Worm (Caenorhabditis elegans): ENCODE measurements around the gene Y51A2B.4.

Y51A2B.4 gene

DNA sequence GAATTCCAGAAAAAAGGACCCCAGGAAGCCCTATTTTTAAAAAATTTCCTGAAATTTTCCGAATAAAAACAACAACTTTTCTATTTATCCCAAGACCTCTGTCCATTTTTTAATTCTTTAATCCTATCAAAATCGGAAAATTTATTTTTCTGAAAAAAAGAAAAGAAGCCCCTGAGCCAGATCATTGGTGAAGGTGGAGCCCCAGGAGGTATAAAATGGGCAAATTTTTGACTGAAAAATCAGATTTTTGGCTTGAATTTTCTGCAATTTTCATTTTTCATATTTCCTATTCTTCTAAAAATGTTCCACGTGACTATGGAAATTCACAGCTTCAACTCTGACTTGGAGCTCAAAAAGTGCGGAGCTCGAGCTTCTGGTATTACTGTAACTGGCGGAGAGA is 10.1 kb downstream of the Y51A2B.4 start, which contains the start of gene Y51A2B.8:
Y51A2B.8 (plus strand) TSS at position 301 of the 400 bp plus-strand sequence.
- TF ChIP-seq K12H6.12 (tag; optimal IDR thresholded peaks at IDR 0.05): no peak
- TF ChIP-seq Y95B8A.8 (GFP tag; IDR thresholded peaks at IDR 0.05): no peak
- TF ChIP-seq ceh-100 (GFP tag; IDR thresholded peaks at IDR 0.05): no peak
- TF ChIP-seq fkh-3 (tag; optimal IDR thresholded peaks at IDR 0.05): no peak
- no peak for TF ChIP-seq nfya-1 (tag; optimal IDR thresholded peaks at IDR 0.05; ENCODE audit: borderline replicate concordance, insufficient read depth)
- no peak for TF ChIP-seq Y67H2A.10 (GFP tag; conservative IDR thresholded peaks at IDR 0.05)
- TF ChIP-seq lsy-27 (tag; optimal IDR thresholded peaks at IDR 0.05; ENCODE audit: borderline replicate concordance, insufficient read depth): no peak
- TF ChIP-seq ztf-22 (GFP tag; optimal IDR thresholded peaks at IDR 0.05): no peak
- no peak for TF ChIP-seq F39B2.1 (GFP tag; IDR thresholded peaks at IDR 0.05)
- TF ChIP-seq efl-1 (GFP tag; optimal IDR thresholded peaks at IDR 0.05): no peak
- no peak for TF ChIP-seq aptf-2 (GFP tag; conservative IDR thresholded peaks at IDR 0.05)
- TF ChIP-seq rec-8 (tag; optimal IDR thresholded peaks at IDR 0.05): no peak
- no peak for TF ChIP-seq lin-40 (tag; optimal IDR thresholded peaks at IDR 0.05)
- TF ChIP-seq tbp1 (GFP tag; optimal IDR thresholded peaks at IDR 0.05): no peak
- TF ChIP-seq ceh-79 (tag; optimal IDR thresholded peaks at IDR 0.05): no peak
- TF ChIP-seq B0035.1 (tag; optimal IDR thresholded peaks at IDR 0.05): no peak
- no peak for TF ChIP-seq F22D6.2 (tag; optimal IDR thresholded peaks at IDR 0.05)
- TF ChIP-seq tbx-9 (tag; optimal IDR thresholded peaks at IDR 0.05; ENCODE audit: borderline replicate concordance): no peak

DNA sequence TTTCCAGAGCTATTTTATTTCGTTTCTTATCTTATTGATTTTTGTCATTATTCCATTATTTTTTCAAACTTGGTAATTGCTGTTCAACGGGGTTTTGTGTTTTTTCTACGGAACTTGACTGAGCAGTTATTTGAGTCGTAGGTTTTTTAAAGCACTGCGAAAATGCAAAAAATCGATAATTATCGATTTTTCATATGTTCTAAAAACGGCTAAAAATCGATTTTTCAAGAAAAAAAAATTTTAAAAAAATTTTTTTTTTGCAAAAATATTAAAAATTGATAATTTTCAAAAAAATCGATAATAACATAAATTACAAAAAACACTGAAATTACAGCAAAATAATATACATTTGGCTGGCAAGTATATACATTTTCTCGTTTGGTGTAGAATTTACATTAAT is 13.4 kb downstream of the Y51A2B.4 start:
- TF ChIP-seq pbrm-1 (GFP tag; IDR thresholded peaks at IDR 0.05) (no peak), ama-1 (optimal IDR thresholded peaks at IDR 0.05) (no peak), ama-1 (GFP tag; optimal IDR thresholded peaks at IDR 0.05) (no peak), lir-1 (GFP tag; conservative IDR thresholded peaks at IDR 0.05) (no peak), hlh-26 (GFP tag; conservative IDR thresholded peaks at IDR 0.05) (no peak), nfyb-1 (GFP tag; IDR thresholded peaks at IDR 0.05) (no peak), lin-54 (GFP tag; optimal IDR thresholded peaks at IDR 0.05) (no peak)

DNA sequence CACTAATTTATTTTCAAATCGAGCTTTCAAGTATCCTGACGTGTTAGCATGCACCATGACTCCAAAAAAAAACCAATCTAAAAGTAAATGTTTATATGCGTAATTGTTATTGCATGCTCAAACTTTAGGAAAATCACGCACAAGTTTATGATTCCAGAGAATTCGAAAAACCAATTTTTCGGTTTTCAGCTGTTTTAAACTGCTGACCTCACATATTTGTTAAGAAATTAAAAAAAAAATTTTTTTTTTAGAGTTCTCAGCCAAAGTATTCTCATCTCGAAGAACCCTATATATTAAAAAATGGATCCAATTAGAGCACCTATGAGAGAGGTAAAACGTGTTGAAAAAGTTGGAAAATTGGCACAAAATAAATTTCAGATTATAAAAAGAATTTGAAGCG is 14.8 kb downstream of the Y51A2B.4 start, which contains the start of gene Y51A2B.2:
Y51A2B.2 (plus strand) TSS at position 301 of the 400 bp plus-strand sequence.
- TF ChIP-seq chd-7 (tag; optimal IDR thresholded peaks at IDR 0.05) (no peak), lsy-27 (tag; optimal IDR thresholded peaks at IDR 0.05; ENCODE audit: borderline replicate concordance, insufficient read depth) (no peak), gei-17 (GFP tag; optimal IDR thresholded peaks at IDR 0.05) (no peak), snpc-1.1 (tag; optimal IDR thresholded peaks at IDR 0.05; ENCODE audit: insufficient read depth) (no peak), ccch-3 (GFP tag; optimal IDR thresholded peaks at IDR 0.05) (no peak), rec-8 (tag; optimal IDR thresholded peaks at IDR 0.05) (no peak), ZK185.1 (tag; optimal IDR thresholded peaks at IDR 0.05; ENCODE audit: poor library complexity, severe bottlenecking) (no peak), nhr-80 (tag; optimal IDR thresholded peaks at IDR 0.05) (no peak), Y53F4B.3 (GFP tag; IDR thresholded peaks at IDR 0.05) (no peak), C06A6.2 (GFP tag; conservative IDR thresholded peaks at IDR 0.05) (no peak), somi-1 (GFP tag; optimal IDR thresholded peaks at IDR 0.05) (no peak)

DNA sequence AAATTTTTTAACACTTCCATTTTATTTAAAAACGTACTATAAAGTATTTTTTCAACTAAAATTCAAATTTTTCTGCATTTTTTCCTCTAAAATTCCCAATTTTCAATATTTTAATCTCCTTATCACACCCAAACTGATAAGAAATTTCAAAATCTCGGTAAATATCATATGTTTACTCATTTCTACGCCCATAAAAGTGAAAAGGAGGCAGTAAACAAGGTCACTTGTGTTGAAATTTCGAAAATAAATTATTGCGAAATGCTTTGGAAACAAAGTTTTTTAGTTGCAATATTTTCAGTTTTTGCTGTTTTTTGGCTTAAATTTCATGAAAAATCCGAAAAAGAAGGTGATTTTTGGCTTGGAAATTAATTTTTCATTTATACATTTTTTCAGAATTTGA is 17.4 kb downstream of the Y51A2B.4 start, which contains the start of gene C08E8.4:
C08E8.4 (plus strand) TSS at position 268 of the 400 bp plus-strand sequence.
- TF ChIP-seq cebp-1 (GFP tag; IDR thresholded peaks at IDR 0.05): peak; percentile 89
- peak; percentile 97 for TF ChIP-seq cebp-1 (tag; optimal IDR thresholded peaks at IDR 0.05)
- TF ChIP-seq tbp1 (GFP tag; optimal IDR thresholded peaks at IDR 0.05): no peak
- no peak for TF ChIP-seq ceh-27 (GFP tag; optimal IDR thresholded peaks at IDR 0.05)
